2 worm cellular contexts compared by ENCODE assay signal in genomic region chrIV:5469739-5470138, ce11.
TF ChIP-seq lines count a peak whose summit lies in the region.

rme-2 (plus strand) TSS chrIV:5470026.

TF ChIP-seq in whole organism, L4 larva, 104 proteins besides CTCF, POLR2A, EP300 and RAD21:
- TF ChIP-seq Y48G9A.11 (GFP tag; IDR thresholded peaks at IDR 0.05; lab: Robert Waterston, UW) (0 out of 2 replicates have a peak, but pooled peaks have one; percentile 35), ceh-32 (tag; optimal IDR thresholded peaks at IDR 0.05; lab: Kevin White, UChicago; ENCODE audit: poor library complexity) (no peak), unc-130 (GFP tag; optimal IDR thresholded peaks at IDR 0.05; lab: Kevin White, UChicago) (peak; percentile 82), snpc-1.2 (GFP tag; IDR thresholded peaks at IDR 0.05; lab: Robert Waterston, UW) (peak; percentile 95), daf-8 (GFP tag; IDR thresholded peaks at IDR 0.05; lab: Robert Waterston, UW) (no peak), F49E8.2 (tag; optimal IDR thresholded peaks at IDR 0.05; lab: Kevin White, UChicago; ENCODE audit: borderline replicate concordance) (peak; percentile 74)

TF ChIP-seq in whole organism, young adult, 124 proteins besides CTCF, POLR2A, EP300 and RAD21 (continues in another document):
- peak; percentile 63 for TF ChIP-seq hrde-1 (tag; optimal IDR thresholded peaks at IDR 0.05; lab: Kevin White, UChicago; ENCODE audit: borderline replicate concordance)
- no peak for TF ChIP-seq ztf-3 (GFP tag; optimal IDR thresholded peaks at IDR 0.05; lab: Kevin White, UChicago)
- no peak for TF ChIP-seq hlh-12 (tag; optimal IDR thresholded peaks at IDR 0.05; lab: Kevin White, UChicago)
- TF ChIP-seq nhr-179 (tag; optimal IDR thresholded peaks at IDR 0.05; lab: Kevin White, UChicago) = no peak
- no peak for TF ChIP-seq lin-26 (GFP tag; IDR thresholded peaks at IDR 0.05; lab: Robert Waterston, UW)
- TF ChIP-seq D2030.7 (GFP tag; IDR thresholded peaks at IDR 0.05; lab: Robert Waterston, UW) = peak; percentile 95
- no peak for TF ChIP-seq aptf-2 (GFP tag; conservative IDR thresholded peaks at IDR 0.05; lab: Robert Waterston, UW)
- TF ChIP-seq zim-3 (tag; optimal IDR thresholded peaks at IDR 0.05; lab: Kevin White, UChicago) = no peak
- TF ChIP-seq mxl-1 (tag; optimal IDR thresholded peaks at IDR 0.05; lab: Kevin White, UChicago) = no peak
- no peak for TF ChIP-seq egrh-3 (GFP tag; IDR thresholded peaks at IDR 0.05; lab: Robert Waterston, UW)
- no peak for TF ChIP-seq ZK185.1 (tag; optimal IDR thresholded peaks at IDR 0.05; lab: Kevin White, UChicago; ENCODE audit: poor library complexity, severe bottlenecking)
- TF ChIP-seq Y53F4B.3 (GFP tag; IDR thresholded peaks at IDR 0.05; lab: Robert Waterston, UW) = no peak
- TF ChIP-seq tbp1 (GFP tag; optimal IDR thresholded peaks at IDR 0.05; lab: Kevin White, UChicago) = peak; percentile 67
- TF ChIP-seq madf-3 (GFP tag; IDR thresholded peaks at IDR 0.05; lab: Robert Waterston, UW) = peak; percentile 75; the same call in 1 of the 2 replicates
- TF ChIP-seq F55B11.4 (tag; optimal IDR thresholded peaks at IDR 0.05; lab: Kevin White, UChicago; ENCODE audit: borderline replicate concordance, insufficient read depth) = no peak
- no peak for TF ChIP-seq lag-1 (GFP tag; IDR thresholded peaks at IDR 0.05; lab: Robert Waterston, UW)
- 0 out of 2 replicates have a peak, but pooled peaks have one; percentile 64 for TF ChIP-seq Y53G8AR.9 (GFP tag; conservative IDR thresholded peaks at IDR 0.05; lab: Robert Waterston, UW)
- TF ChIP-seq akir-1 (GFP tag; optimal IDR thresholded peaks at IDR 0.05; lab: Kevin White, UChicago) = no peak
- TF ChIP-seq pha-4 (tag; optimal IDR thresholded peaks at IDR 0.05; lab: Kevin White, UChicago) = no peak
- TF ChIP-seq B0336.3 (GFP tag; IDR thresholded peaks at IDR 0.05; lab: Robert Waterston, UW) = peak; percentile 80
- TF ChIP-seq cebp-1 (GFP tag; IDR thresholded peaks at IDR 0.05; lab: Robert Waterston, UW) = no peak
- no peak for TF ChIP-seq cebp-1 (tag; optimal IDR thresholded peaks at IDR 0.05; lab: Kevin White, UChicago)
- TF ChIP-seq lsy-27 (tag; optimal IDR thresholded peaks at IDR 0.05; lab: Kevin White, UChicago; ENCODE audit: borderline replicate concordance, insufficient read depth) = no peak
- peak; percentile 86 for TF ChIP-seq dox-1 (GFP tag; IDR thresholded peaks at IDR 0.05; lab: Robert Waterston, UW)
- TF ChIP-seq nhr-27 (tag; optimal IDR thresholded peaks at IDR 0.05; lab: Kevin White, UChicago) = no peak
- TF ChIP-seq Y79H2A.3 (GFP tag; conservative IDR thresholded peaks at IDR 0.05; lab: Robert Waterston, UW) = no peak
- no peak for TF ChIP-seq sptf-2 (GFP tag; optimal IDR thresholded peaks at IDR 0.05; lab: Kevin White, UChicago)
- no peak for TF ChIP-seq T07F8.4 (tag; optimal IDR thresholded peaks at IDR 0.05; lab: Kevin White, UChicago)
- TF ChIP-seq aptf-3 (GFP tag; IDR thresholded peaks at IDR 0.05; lab: Robert Waterston, UW) = no peak
- peak; percentile 95 for TF ChIP-seq ceh-91 (GFP tag; IDR thresholded peaks at IDR 0.05; lab: Robert Waterston, UW)
- no peak for TF ChIP-seq F10E7.11 (tag; optimal IDR thresholded peaks at IDR 0.05; lab: Kevin White, UChicago)
- TF ChIP-seq B0019.2 (GFP tag; conservative IDR thresholded peaks at IDR 0.05; lab: Robert Waterston, UW) = peak; percentile 77
- TF ChIP-seq dpl-1 (GFP tag; optimal IDR thresholded peaks at IDR 0.05; lab: Kevin White, UChicago) = peak; percentile 96
- no peak for TF ChIP-seq cebp-2 (GFP tag; IDR thresholded peaks at IDR 0.05; lab: Robert Waterston, UW)
- TF ChIP-seq nhr-90 (tag; optimal IDR thresholded peaks at IDR 0.05; lab: Kevin White, UChicago) = no peak
- TF ChIP-seq snpc-1.3 (tag; optimal IDR thresholded peaks at IDR 0.05; lab: Kevin White, UChicago; ENCODE audit: insufficient read depth) = peak; percentile 69
- no peak for TF ChIP-seq mes-4 (tag; optimal IDR thresholded peaks at IDR 0.05; lab: Kevin White, UChicago)
- no peak for TF ChIP-seq ccch-3 (GFP tag; optimal IDR thresholded peaks at IDR 0.05; lab: Kevin White, UChicago)
- TF ChIP-seq nhr-80 (tag; optimal IDR thresholded peaks at IDR 0.05; lab: Kevin White, UChicago) = no peak
- TF ChIP-seq ceh-79 (tag; optimal IDR thresholded peaks at IDR 0.05; lab: Kevin White, UChicago) = no peak
- peak; percentile 90 for TF ChIP-seq F49E8.2 (tag; optimal IDR thresholded peaks at IDR 0.05; lab: Kevin White, UChicago; ENCODE audit: insufficient read depth)
- peak; percentile 71; the same call in 1 of the 2 replicates for TF ChIP-seq ekl-4 (GFP tag; IDR thresholded peaks at IDR 0.05; lab: Robert Waterston, UW)
- no peak for TF ChIP-seq ztf-22 (GFP tag; optimal IDR thresholded peaks at IDR 0.05; lab: Kevin White, UChicago)
- TF ChIP-seq let-607 (tag; optimal IDR thresholded peaks at IDR 0.05; lab: Kevin White, UChicago) = no peak
- TF ChIP-seq hsf-1 (GFP tag; IDR thresholded peaks at IDR 0.05; lab: Robert Waterston, UW) = peak; percentile 83
- TF ChIP-seq B0035.1 (tag; optimal IDR thresholded peaks at IDR 0.05; lab: Kevin White, UChicago) = no peak
- TF ChIP-seq F22D6.2 (tag; optimal IDR thresholded peaks at IDR 0.05; lab: Kevin White, UChicago) = no peak
- peak; percentile 99 for TF ChIP-seq efl-1 (GFP tag; optimal IDR thresholded peaks at IDR 0.05; lab: Kevin White, UChicago)
- TF ChIP-seq xnd-1 (tag; optimal IDR thresholded peaks at IDR 0.05; lab: Kevin White, UChicago) = peak; percentile 98
- peak; percentile 49; the same call in 1 of the 2 replicates for TF ChIP-seq attf-3 (GFP tag; conservative IDR thresholded peaks at IDR 0.05; lab: Robert Waterston, UW)
- TF ChIP-seq atf-7 (tag; optimal IDR thresholded peaks at IDR 0.05; lab: Kevin White, UChicago) = no peak
- TF ChIP-seq ceh-58 (GFP tag; IDR thresholded peaks at IDR 0.05; lab: Robert Waterston, UW) = no peak
- no peak for TF ChIP-seq nhr-120 (GFP tag; IDR thresholded peaks at IDR 0.05; lab: Robert Waterston, UW)
- no peak for TF ChIP-seq C06A6.2 (GFP tag; conservative IDR thresholded peaks at IDR 0.05; lab: Robert Waterston, UW)
- no peak for TF ChIP-seq F52B5.7 (tag; optimal IDR thresholded peaks at IDR 0.05; lab: Kevin White, UChicago)
- no peak for TF ChIP-seq repo-1 (tag; optimal IDR thresholded peaks at IDR 0.05; lab: Kevin White, UChicago)
- TF ChIP-seq chd-7 (tag; optimal IDR thresholded peaks at IDR 0.05; lab: Kevin White, UChicago) = no peak
- TF ChIP-seq nfya-2 (GFP tag; IDR thresholded peaks at IDR 0.05; lab: Robert Waterston, UW) = no peak
- no peak for TF ChIP-seq F23B12.7 (tag; optimal IDR thresholded peaks at IDR 0.05; lab: Kevin White, UChicago; ENCODE audit: insufficient read depth)
- no peak for TF ChIP-seq unc-62 (GFP tag; optimal IDR thresholded peaks at IDR 0.05; lab: Kevin White, UChicago)
- TF ChIP-seq him-1 (tag; optimal IDR thresholded peaks at IDR 0.05; lab: Kevin White, UChicago) = peak; percentile 73
- TF ChIP-seq let-526 (GFP tag; IDR thresholded peaks at IDR 0.05; lab: Robert Waterston, UW) = no peak
- TF ChIP-seq rcor-1 (GFP tag; IDR thresholded peaks at IDR 0.05; lab: Robert Waterston, UW) = peak; percentile 80
- no peak for TF ChIP-seq bed-1 (GFP tag; IDR thresholded peaks at IDR 0.05; lab: Robert Waterston, UW)
- no peak for TF ChIP-seq madf-10 (tag; optimal IDR thresholded peaks at IDR 0.05; lab: Kevin White, UChicago)
- peak; percentile 88 for TF ChIP-seq tlf-1 (GFP tag; optimal IDR thresholded peaks at IDR 0.05; lab: Kevin White, UChicago)
- TF ChIP-seq lir-1 (GFP tag; conservative IDR thresholded peaks at IDR 0.05; lab: Robert Waterston, UW) = peak; percentile 75
- TF ChIP-seq ztf-28 (GFP tag; IDR thresholded peaks at IDR 0.05; lab: Robert Waterston, UW) = 0 out of 2 replicates have a peak, but pooled peaks have one; percentile 36
- TF ChIP-seq ztf-25 (GFP tag; IDR thresholded peaks at IDR 0.05; lab: Robert Waterston, UW) = no peak
- no peak for TF ChIP-seq K12H6.12 (tag; optimal IDR thresholded peaks at IDR 0.05; lab: Kevin White, UChicago)
- no peak for TF ChIP-seq athp-1 (tag; optimal IDR thresholded peaks at IDR 0.05; lab: Kevin White, UChicago)
- TF ChIP-seq B0261.1 (tag; optimal IDR thresholded peaks at IDR 0.05; lab: Kevin White, UChicago) = no peak
- TF ChIP-seq attf-6 (GFP tag; IDR thresholded peaks at IDR 0.05; lab: Robert Waterston, UW) = peak; percentile 83
- TF ChIP-seq lin-54 (GFP tag; optimal IDR thresholded peaks at IDR 0.05; lab: Kevin White, UChicago) = peak; percentile 82
- TF ChIP-seq rec-8 (tag; optimal IDR thresholded peaks at IDR 0.05; lab: Kevin White, UChicago) = no peak
- no peak for TF ChIP-seq ceh-100 (GFP tag; IDR thresholded peaks at IDR 0.05; lab: Robert Waterston, UW)
- TF ChIP-seq snpc-3.4 (tag; optimal IDR thresholded peaks at IDR 0.05; lab: Kevin White, UChicago) = peak; percentile 91
- TF ChIP-seq egl-18 (GFP tag; IDR thresholded peaks at IDR 0.05; lab: Robert Waterston, UW) = no peak
- no peak for TF ChIP-seq lin-40 (tag; optimal IDR thresholded peaks at IDR 0.05; lab: Kevin White, UChicago)
- no peak for TF ChIP-seq hlh-26 (GFP tag; conservative IDR thresholded peaks at IDR 0.05; lab: Robert Waterston, UW)
- TF ChIP-seq zfh-2 (GFP tag; conservative IDR thresholded peaks at IDR 0.05; lab: Robert Waterston, UW) = no peak
- no peak for TF ChIP-seq F57A8.1 (GFP tag; optimal IDR thresholded peaks at IDR 0.05; lab: Kevin White, UChicago)
- no peak for TF ChIP-seq ztf-6 (GFP tag; IDR thresholded peaks at IDR 0.05; lab: Robert Waterston, UW)
- no peak for TF ChIP-seq somi-1 (GFP tag; optimal IDR thresholded peaks at IDR 0.05; lab: Kevin White, UChicago)
- peak; percentile 65 for TF ChIP-seq mcd-1 (GFP tag; IDR thresholded peaks at IDR 0.05; lab: Robert Waterston, UW)
- no peak for TF ChIP-seq Y67H2A.10 (GFP tag; conservative IDR thresholded peaks at IDR 0.05; lab: Robert Waterston, UW)
- no peak for TF ChIP-seq dpff-1 (tag; optimal IDR thresholded peaks at IDR 0.05; lab: Kevin White, UChicago)
- TF ChIP-seq F33H1.4 (GFP tag; IDR thresholded peaks at IDR 0.05; lab: Robert Waterston, UW) = peak; percentile 97

Comparison
In these comparisons a context has a peak if more than half of its experiments do, and no peak if none do; other contexts are left out.
1. Of the 7 proteins assayed by ChIP-seq in both whole organism, young adult and whole organism, L4 larva: peak only in whole organism, young adult: dpl-1 and snpc-4; only in whole organism, L4 larva: none; in both: F49E8.2 and unc-130; in neither: 3.